Worm (Caenorhabditis elegans) whole organism, midembryonic: ENCODE results near the gene immt-1.

Experiments used
- T22C8.4 ChIP-seq: fragments of 200-800 bp; sonication (Bioruptor generic); IDR thresholded peaks from 2 replicates; pipeline ENCODE4 v1.3.6; 2022; ENCODE audit warnings: missing genetic modification characterization, missing compliant biosample characterization
- cog-1 ChIP-seq: sonication (generic microtip); optimal IDR thresholded peaks from 2 replicates; lab custom pipeline; 2016; ENCODE audit warnings: missing genetic modification characterization, missing compliant biosample characterization
- flt-1 ChIP-seq: fragments of 200-800 bp; sonication (Bioruptor generic); IDR thresholded peaks from 2 replicates; pipeline ENCODE4 v1.3.6; 2022; ENCODE audit warnings: missing genetic modification characterization, missing compliant biosample characterization
- klf-2 ChIP-seq: fragments of 200-800 bp; sonication (Bioruptor generic); conservative IDR thresholded peaks from 2 replicates; pipeline ENCODE4 v1.3.6; 2022; ENCODE audit warnings: missing genetic modification reagents, missing genetic modification characterization, missing compliant biosample characterization
- med-1 ChIP-seq: sonication (generic microtip); optimal IDR thresholded peaks from 2 replicates; lab custom pipeline; 2017; ENCODE audit warnings: missing genetic modification characterization, mild to moderate bottlenecking, missing compliant biosample characterization, antibody characterized with exemption, missing genetic modification reagents; ENCODE audit not compliant: insufficient read depth
- ref-1 ChIP-seq: fragments of 200-800 bp; sonication (Bioruptor generic); conservative IDR thresholded peaks from 2 replicates; pipeline ENCODE4 v1.3.6; 2022; ENCODE audit warnings: missing genetic modification reagents, missing genetic modification characterization, missing compliant biosample characterization
- tab-1 ChIP-seq: fragments of 200-800 bp; sonication (Bioruptor generic); IDR thresholded peaks from 2 replicates; pipeline ENCODE4 v1.3.6; 2022; ENCODE audit warnings: missing genetic modification characterization, missing compliant biosample characterization
- ztf-23 ChIP-seq: fragments of 200-800 bp; sonication (Bioruptor generic); IDR thresholded peaks from 2 replicates; pipeline ENCODE4 v1.3.6; 2022; ENCODE audit warnings: missing genetic modification reagents, missing genetic modification characterization, missing compliant biosample characterization
- ztf-29 ChIP-seq: fragments of 200-800 bp; sonication (Bioruptor generic); IDR thresholded peaks from 2 replicates; pipeline ENCODE4 v1.3.6; 2022; ENCODE audit warnings: missing genetic modification reagents, missing genetic modification characterization, missing compliant biosample characterization

immt-1 gene

ce11 chrX:2687174-2687573, at the start of gene immt-1:
Gene immt-1, minus strand, starts transcription at chrX:2687184.
- TF ChIP-seq flt-1 (GFP tag; lab: Robert Waterston, UW) (0 out of 2 replicates have a peak, but pooled peaks have one; percentile 43), klf-2 (GFP tag; lab: Robert Waterston, UW) (no peak), med-1 (GFP tag; lab: Kevin White, UChicago) (no peak), T22C8.4 (GFP tag; lab: Robert Waterston, UW) (no peak), cog-1 (tag; lab: Kevin White, UChicago) (peak; percentile 44), ztf-29 (GFP tag; lab: Robert Waterston, UW) (no peak), tab-1 (GFP tag; lab: Robert Waterston, UW) (no peak), ref-1 (GFP tag; lab: Robert Waterston, UW) (no peak), ztf-23 (peak; percentile 65; the same call in 1 of the 2 replicates)

- TF ChIP-seq ref-1 (GFP tag; lab: Robert Waterston, UW) (no peak), flt-1 (GFP tag; lab: Robert Waterston, UW) (no peak), med-1 (GFP tag; lab: Kevin White, UChicago) (no peak), T22C8.4 (GFP tag; lab: Robert Waterston, UW) (no peak), klf-2 (GFP tag; lab: Robert Waterston, UW) (no peak), ztf-23 (no peak), tab-1 (GFP tag; lab: Robert Waterston, UW) (no peak), ztf-29 (GFP tag; lab: Robert Waterston, UW) (no peak), cog-1 (tag; lab: Kevin White, UChicago) (no peak)
Measured at ce11 chrX:2731416-2731815, 44.4 kb upstream of the immt-1 start.

- no peak for TF ChIP-seq ztf-29 (GFP tag; lab: Robert Waterston, UW)
- TF ChIP-seq ref-1 (GFP tag; lab: Robert Waterston, UW) = no peak
- TF ChIP-seq cog-1 (tag; lab: Kevin White, UChicago) = no peak
- no peak for TF ChIP-seq flt-1 (GFP tag; lab: Robert Waterston, UW)
- no peak for TF ChIP-seq ztf-23
- no peak for TF ChIP-seq T22C8.4 (GFP tag; lab: Robert Waterston, UW)
- TF ChIP-seq med-1 (GFP tag; lab: Kevin White, UChicago) = no peak
- TF ChIP-seq tab-1 (GFP tag; lab: Robert Waterston, UW) = no peak
- no peak for TF ChIP-seq klf-2 (GFP tag; lab: Robert Waterston, UW)
Measured at ce11 chrX:2729857-2730256, 42.9 kb upstream of the immt-1 start.

- no peak for TF ChIP-seq ztf-29 (GFP tag; lab: Robert Waterston, UW)
- TF ChIP-seq flt-1 (GFP tag; lab: Robert Waterston, UW) = no peak
- TF ChIP-seq ref-1 (GFP tag; lab: Robert Waterston, UW) = no peak
- no peak for TF ChIP-seq ztf-23
- TF ChIP-seq T22C8.4 (GFP tag; lab: Robert Waterston, UW) = no peak
- no peak for TF ChIP-seq klf-2 (GFP tag; lab: Robert Waterston, UW)
- no peak for TF ChIP-seq tab-1 (GFP tag; lab: Robert Waterston, UW)
- TF ChIP-seq cog-1 (tag; lab: Kevin White, UChicago) = no peak
- no peak for TF ChIP-seq med-1 (GFP tag; lab: Kevin White, UChicago)
Measured at ce11 chrX:2727681-2728080, 40.7 kb upstream of the immt-1 start.

ce11 chrX:2712984-2713383, 26.0 kb upstream of the immt-1 start:
- no peak for TF ChIP-seq klf-2 (GFP tag; lab: Robert Waterston, UW)
- TF ChIP-seq cog-1 (tag; lab: Kevin White, UChicago) = peak; percentile 26
- no peak for TF ChIP-seq flt-1 (GFP tag; lab: Robert Waterston, UW)

- no peak for TF ChIP-seq cog-1 (tag; lab: Kevin White, UChicago)
- no peak for TF ChIP-seq ref-1 (GFP tag; lab: Robert Waterston, UW)
- no peak for TF ChIP-seq ztf-23
- no peak for TF ChIP-seq T22C8.4 (GFP tag; lab: Robert Waterston, UW)
- no peak for TF ChIP-seq tab-1 (GFP tag; lab: Robert Waterston, UW)
- no peak for TF ChIP-seq ztf-29 (GFP tag; lab: Robert Waterston, UW)
Measured at ce11 chrX:2709183-2709582, 22.2 kb upstream of the immt-1 start.

ce11 chrX:2707480-2708015, 20.6 kb upstream of the immt-1 start:
- TF ChIP-seq med-1 (GFP tag; lab: Kevin White, UChicago) = no peak
- TF ChIP-seq T22C8.4 (GFP tag; lab: Robert Waterston, UW) = no peak
- TF ChIP-seq cog-1 (tag; lab: Kevin White, UChicago) = no peak
- TF ChIP-seq flt-1 (GFP tag; lab: Robert Waterston, UW) = no peak

- TF ChIP-seq cog-1 (tag; lab: Kevin White, UChicago) (no peak), klf-2 (GFP tag; lab: Robert Waterston, UW) (peak; percentile 51; the same call in 1 of the 2 replicates), flt-1 (GFP tag; lab: Robert Waterston, UW) (peak; percentile 64), ztf-29 (GFP tag; lab: Robert Waterston, UW) (0 out of 2 replicates have a peak, but pooled peaks have one; percentile 13)
Measured at ce11 chrX:2705809-2706378, 18.9 kb upstream of the immt-1 start, which contains the start of gene igcm-3. Gene igcm-3, minus strand, starts transcription at chrX:2705859.

- no peak for TF ChIP-seq cog-1 (tag; lab: Kevin White, UChicago)
- TF ChIP-seq tab-1 (GFP tag; lab: Robert Waterston, UW) = 0 out of 2 replicates have a peak, but pooled peaks have one; percentile 38
- TF ChIP-seq ref-1 (GFP tag; lab: Robert Waterston, UW) = no peak
Measured at ce11 chrX:2704768-2705486, 17.9 kb upstream of the immt-1 start.
